Fruit fly (Drosophila melanogaster) whole organism, adult: ENCODE results near the gene CG15743.

Source experiments
- CG11617 ChIP-seq: fragments of 200-800 bp; sonication (Bioruptor generic); optimal IDR thresholded peaks from 2 replicates; lab custom pipeline; 2017; ENCODE audit warnings: mild to moderate bottlenecking, missing biosample characterization, missing genetic modification reagents, missing genetic modification characterization
- CG12768 ChIP-seq: fragments of 200-800 bp; sonication (Bioruptor generic); optimal IDR thresholded peaks from 2 replicates; lab custom pipeline; 2017; ENCODE audit warnings: missing biosample characterization, missing genetic modification characterization, mild to moderate bottlenecking, moderate library complexity, missing genetic modification reagents
- CG14711 ChIP-seq: fragments of 200-800 bp; sonication (Bioruptor generic); optimal IDR thresholded peaks from 2 replicates; lab custom pipeline; 2018; ENCODE audit warnings: missing biosample characterization, mild to moderate bottlenecking, missing genetic modification characterization, moderate library complexity
- CG1620 ChIP-seq: fragments of 200-800 bp; sonication (Bioruptor generic); optimal IDR thresholded peaks from 2 replicates; lab custom pipeline; 2016; ENCODE audit warnings: missing biosample characterization, missing genetic modification characterization
- CG33017 ChIP-seq: fragments of 200-800 bp; sonication (Bioruptor generic); optimal IDR thresholded peaks from 2 replicates; lab custom pipeline; 2018; ENCODE audit warnings: missing biosample characterization, mild to moderate bottlenecking, missing genetic modification characterization, moderate library complexity
- CG5204 ChIP-seq: fragments of 200-800 bp; sonication (Bioruptor generic); optimal IDR thresholded peaks from 2 replicates; lab custom pipeline; 2016; ENCODE audit warnings: missing biosample characterization, missing genetic modification characterization
- CG7045 ChIP-seq: fragments of 200-800 bp; sonication (Bioruptor generic); optimal IDR thresholded peaks from 2 replicates; lab custom pipeline; 2017; ENCODE audit warnings: missing biosample characterization, mild to moderate bottlenecking, missing genetic modification characterization
- CG7101 ChIP-seq: fragments of 200-800 bp; sonication (Bioruptor generic); optimal IDR thresholded peaks from 2 replicates; lab custom pipeline; 2018; ENCODE audit warnings: missing biosample characterization, mild to moderate bottlenecking, missing genetic modification characterization, moderate library complexity
- Clk ChIP-seq: fragments of 200-800 bp; sonication (Bioruptor generic); optimal IDR thresholded peaks from 2 replicates; lab custom pipeline; 2017; ENCODE audit warnings: missing biosample characterization, missing genetic modification characterization
- Crg-1 ChIP-seq: fragments of 200-800 bp; sonication (Bioruptor generic); optimal IDR thresholded peaks from 2 replicates; lab custom pipeline; 2016; ENCODE audit warnings: missing biosample characterization, missing genetic modification characterization
- Hr96 ChIP-seq: fragments of 200-800 bp; sonication (Bioruptor generic); optimal IDR thresholded peaks from 2 replicates; lab custom pipeline; 2016; ENCODE audit warnings: missing biosample characterization, missing genetic modification characterization
- Mnt ChIP-seq: fragments of 200-800 bp; sonication (Bioruptor generic); optimal IDR thresholded peaks from 2 replicates; lab custom pipeline; 2016; ENCODE audit warnings: missing biosample characterization, mild to moderate bottlenecking, missing genetic modification characterization
- bab1 ChIP-seq: fragments of 200-800 bp; sonication (Bioruptor generic); optimal IDR thresholded peaks from 3 replicates; lab custom pipeline; 2019; ENCODE audit warnings: missing biosample characterization, mild to moderate bottlenecking, missing genetic modification characterization, moderate library complexity
- cic ChIP-seq: fragments of 200-800 bp; sonication (Bioruptor generic); optimal IDR thresholded peaks from 2 replicates; lab custom pipeline; 2017; ENCODE audit warnings: missing biosample characterization, mild to moderate bottlenecking, missing genetic modification characterization, moderate library complexity
- cnc ChIP-seq, 2 experiments: fragments of >200 bp; optimal IDR thresholded peaks; 2 replicates each; lab custom pipeline; 2017
- kay ChIP-seq: fragments of 200-800 bp; sonication (Bioruptor generic); peaks from one replicate; lab custom pipeline; 2016; ENCODE audit warnings: missing biosample characterization, missing genetic modification characterization, borderline replicate concordance
- ovo ChIP-seq: fragments of 200-800 bp; sonication (Bioruptor generic); optimal IDR thresholded peaks from 2 replicates; lab custom pipeline; 2016; ENCODE audit warnings: missing biosample characterization, missing genetic modification characterization
- pad ChIP-seq: fragments of 200-800 bp; sonication (Bioruptor generic); optimal IDR thresholded peaks from 3 replicates; lab custom pipeline; 2017; ENCODE audit warnings: missing biosample characterization, missing genetic modification characterization, mild to moderate bottlenecking, moderate library complexity, missing genetic modification reagents
- tj ChIP-seq: fragments of 200-800 bp; sonication (Bioruptor generic); optimal IDR thresholded peaks from 3 replicates; lab custom pipeline; 2017; ENCODE audit warnings: missing biosample characterization, mild to moderate bottlenecking, missing genetic modification characterization, moderate library complexity
- toe ChIP-seq: fragments of 200-800 bp; sonication (Bioruptor generic); optimal IDR thresholded peaks from 2 replicates; lab custom pipeline; 2016; ENCODE audit warnings: missing biosample characterization, missing genetic modification characterization

Gene CG15743

dm6 chrX:13254442-13254841, 31.1 kb upstream of the CG15743 start:
- TF ChIP-seq CG1620 (GFP tag; lab: Kevin White, UChicago) (no peak), CG5204 (no peak), pad (GFP tag; lab: Kevin White, UChicago) (peak; percentile 47), bab1 (GFP tag; lab: Kevin White, UChicago) (no peak), cic (GFP tag; lab: Kevin White, UChicago) (peak; percentile 83), cnc (optimal IDR thresholded peaks at IDR 0.05; lab: Kevin White, UChicago) (no peak), CG14711 (tag; lab: Kevin White, UChicago) (peak; percentile 55), ovo (GFP tag; lab: Kevin White, UChicago) (peak; percentile 64), kay (no peak), CG11617 (GFP tag; lab: Kevin White, UChicago) (peak; percentile 69), CG12768 (GFP tag; lab: Kevin White, UChicago) (peak; percentile 75), Crg-1 (GFP tag; lab: Kevin White, UChicago) (no peak), tj (peak; percentile 90), CG7101 (tag; lab: Kevin White, UChicago) (peak; percentile 79), Mnt (peak; percentile 72), CG7045 (GFP tag; lab: Kevin White, UChicago) (peak; percentile 41), CG33017 (tag; lab: Kevin White, UChicago) (peak; percentile 70)

dm6 chrX:13256967-13257366, 28.5 kb upstream of the CG15743 start:
- peak; percentile 16 for TF ChIP-seq pad (GFP tag; lab: Kevin White, UChicago)
- peak; percentile 12 for TF ChIP-seq bab1 (GFP tag; lab: Kevin White, UChicago)
- TF ChIP-seq Mnt: peak; percentile 42
- peak; percentile 3 for TF ChIP-seq CG7101 (tag; lab: Kevin White, UChicago)
- TF ChIP-seq cic (GFP tag; lab: Kevin White, UChicago): no peak
- no peak for TF ChIP-seq cnc (optimal IDR thresholded peaks at IDR 0.05; lab: Kevin White, UChicago)
- TF ChIP-seq kay: no peak
- TF ChIP-seq tj: peak; percentile 49

dm6 chrX:13258048-13258756, 27.3 kb upstream of the CG15743 start, which contains the start of the genes mew and CG15742:
Gene mew (minus strand): TSS chrX:13258490.
Gene CG15742 (minus strand): TSS chrX:13258495.
- no peak for TF ChIP-seq CG11617 (GFP tag; lab: Kevin White, UChicago)
- no peak for TF ChIP-seq tj
- TF ChIP-seq kay: peak; percentile 24

dm6 chrX:13258757-13259067, 26.8 kb upstream of the CG15743 start, which contains the start of gene comt:
Gene comt (plus strand): TSS chrX:13259021.
- TF ChIP-seq CG33017 (tag; lab: Kevin White, UChicago) (peak; percentile 21), CG5204 (no peak), Mnt (no peak), CG7101 (tag; lab: Kevin White, UChicago) (peak; percentile 64), kay (peak; percentile 12), CG11617 (GFP tag; lab: Kevin White, UChicago) (peak; percentile 56), pad (GFP tag; lab: Kevin White, UChicago) (no peak), tj (peak; percentile 13), CG1620 (GFP tag; lab: Kevin White, UChicago) (no peak)

dm6 chrX:13272676-13273233, 12.8 kb upstream of the CG15743 start:
- TF ChIP-seq CG12768 (GFP tag; lab: Kevin White, UChicago): no peak
- no peak for TF ChIP-seq CG7045 (GFP tag; lab: Kevin White, UChicago)
- TF ChIP-seq bab1 (GFP tag; lab: Kevin White, UChicago): no peak
- no peak for TF ChIP-seq cic (GFP tag; lab: Kevin White, UChicago)
- TF ChIP-seq kay: peak; percentile 32
- no peak for TF ChIP-seq Mnt
- TF ChIP-seq pad (GFP tag; lab: Kevin White, UChicago): peak; percentile 24

dm6 chrX:13273417-13273816, 12.1 kb upstream of the CG15743 start:
- TF ChIP-seq CG11617 (GFP tag; lab: Kevin White, UChicago): no peak
- no peak for TF ChIP-seq Clk (GFP tag; lab: Kevin White, UChicago)
- no peak for TF ChIP-seq CG12768 (GFP tag; lab: Kevin White, UChicago)
- TF ChIP-seq CG7045 (GFP tag; lab: Kevin White, UChicago): no peak
- TF ChIP-seq CG1620 (GFP tag; lab: Kevin White, UChicago): no peak
- no peak for TF ChIP-seq CG14711 (tag; lab: Kevin White, UChicago)
- no peak for TF ChIP-seq ovo (GFP tag; lab: Kevin White, UChicago)
- no peak for TF ChIP-seq CG5204
- no peak for TF ChIP-seq Mnt
- no peak for TF ChIP-seq toe (GFP tag; lab: Kevin White, UChicago)
- no peak for TF ChIP-seq bab1 (GFP tag; lab: Kevin White, UChicago)
- no peak for TF ChIP-seq CG7101 (tag; lab: Kevin White, UChicago)
- TF ChIP-seq tj: no peak
- no peak for TF ChIP-seq cic (GFP tag; lab: Kevin White, UChicago)
- TF ChIP-seq Crg-1 (GFP tag; lab: Kevin White, UChicago): no peak
- no peak for TF ChIP-seq pad (GFP tag; lab: Kevin White, UChicago)
- no peak for TF ChIP-seq kay
- no peak for TF ChIP-seq Hr96 (GFP tag; lab: Kevin White, UChicago)
- TF ChIP-seq cnc (optimal IDR thresholded peaks at IDR 0.05; lab: Kevin White, UChicago): no peak
- TF ChIP-seq CG33017 (tag; lab: Kevin White, UChicago): no peak
